Fruit fly (Drosophila melanogaster): ENCODE measurements around the gene Med.

Gene Med

DNA sequence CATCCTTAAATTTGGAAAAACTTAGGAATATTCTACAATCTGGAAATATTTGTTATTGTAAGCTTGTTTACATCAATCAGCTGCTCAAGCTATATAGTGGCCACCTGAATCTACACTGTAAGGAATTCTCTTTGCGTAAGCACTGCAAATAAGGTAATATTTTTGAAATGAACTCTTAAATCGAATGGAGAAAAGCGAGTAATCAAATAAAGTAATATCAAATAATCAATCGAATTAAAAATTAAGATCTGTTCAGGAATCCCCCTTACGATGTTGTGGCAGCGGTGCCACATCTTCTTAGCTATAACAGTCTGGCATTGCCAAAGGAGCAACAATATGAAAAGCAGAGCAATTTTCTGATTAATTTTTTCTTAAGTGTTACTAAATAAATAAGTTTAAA is 5.2 kb downstream of the Med start, which contains the start of the genes Mnat9 and CG1792 (continued):
- TF ChIP-seq CG6791 (GFP tag; IDR thresholded peaks at IDR 0.05; ENCODE audit: partially characterized antibody), result no peak
- peak; percentile 98 for TF ChIP-seq Hr3 (GFP tag; optimal IDR thresholded peaks at IDR 0.05)
- peak; percentile 97 for TF ChIP-seq ash1 (GFP tag; optimal IDR thresholded peaks at IDR 0.05)
- TF ChIP-seq Hand (GFP tag; optimal IDR thresholded peaks at IDR 0.05), result peak; percentile 91
- TF ChIP-seq jing (GFP tag; optimal IDR thresholded peaks at IDR 0.05), result peak; percentile 98
- TF ChIP-seq CG4854 (GFP tag; optimal IDR thresholded peaks at IDR 0.05), result peak; percentile 98
- TF ChIP-seq chinmo (GFP tag; IDR thresholded peaks at IDR 0.05; ENCODE audit: partially characterized antibody), result no peak
- TF ChIP-seq CG18764 (GFP tag; optimal IDR thresholded peaks at IDR 0.05), result peak; percentile 98
- peak; percentile 89 for TF ChIP-seq CG4328 (GFP tag; optimal IDR thresholded peaks at IDR 0.05)
- TF ChIP-seq CG11504 (tag; optimal IDR thresholded peaks at IDR 0.05), result peak; percentile 97
- TF ChIP-seq br (optimal IDR thresholded peaks at IDR 0.05), result no peak
- TF ChIP-seq Eip74EF (GFP tag; optimal IDR thresholded peaks at IDR 0.05), result peak in 1 of 2 experiments; percentile 95
- peak; percentile 99 for TF ChIP-seq CG9609 (GFP tag; optimal IDR thresholded peaks at IDR 0.05)
- TF ChIP-seq ci (GFP tag; IDR thresholded peaks at IDR 0.05), result peak; percentile 100
- TF ChIP-seq gsb-n (tag; optimal IDR thresholded peaks at IDR 0.05), result peak; percentile 96
- TF ChIP-seq E2f2 (GFP tag; IDR thresholded peaks at IDR 0.05), result peak; percentile 86
- TF ChIP-seq ap (GFP tag; IDR thresholded peaks at IDR 0.05), result peak; percentile 99
- peak; percentile 98 for TF ChIP-seq Dad (GFP tag; optimal IDR thresholded peaks at IDR 0.05)
- TF ChIP-seq CG14441 (GFP tag; IDR thresholded peaks at IDR 0.05), result peak; percentile 100
- TF ChIP-seq lbe (GFP tag; optimal IDR thresholded peaks at IDR 0.05), result peak; percentile 98
- peak; percentile 99 for TF ChIP-seq Sox102F (GFP tag; optimal IDR thresholded peaks at IDR 0.05)
- peak; percentile 86 for TF ChIP-seq CG14965 (GFP tag; optimal IDR thresholded peaks at IDR 0.05; ENCODE audit: borderline replicate concordance)
- TF ChIP-seq zfh1 (GFP tag; IDR thresholded peaks at IDR 0.05), result peak; percentile 99
- no peak for TF ChIP-seq mld (GFP tag; IDR thresholded peaks at IDR 0.05; ENCODE audit: partially characterized antibody)
- TF ChIP-seq knrl (GFP tag; IDR thresholded peaks at IDR 0.05; ENCODE audit: partially characterized antibody), result no peak
- TF ChIP-seq CG7963 (GFP tag; IDR thresholded peaks at IDR 0.05; ENCODE audit: partially characterized antibody), result no peak
- peak; percentile 100 for TF ChIP-seq CG32532 (GFP tag; IDR thresholded peaks at IDR 0.05)
- peak; percentile 90 for TF ChIP-seq CG18011 (GFP tag; optimal IDR thresholded peaks at IDR 0.05)
- TF ChIP-seq CG13624 (GFP tag; optimal IDR thresholded peaks at IDR 0.05), result peak; percentile 99
- peak; percentile 99 for TF ChIP-seq NFAT (GFP tag; IDR thresholded peaks at IDR 0.05)
- TF ChIP-seq CG7987 (GFP tag; optimal IDR thresholded peaks at IDR 0.05), result peak; percentile 98
- peak; percentile 87 for TF ChIP-seq Nf-YB (GFP tag; optimal IDR thresholded peaks at IDR 0.05)
- TF ChIP-seq CG6813 (GFP tag; optimal IDR thresholded peaks at IDR 0.05), result peak; percentile 96
- peak; percentile 55 for TF ChIP-seq CG13287 (GFP tag; IDR thresholded peaks at IDR 0.05; ENCODE audit: partially characterized antibody)
- TF ChIP-seq CG14014 (GFP tag; IDR thresholded peaks at IDR 0.05), result peak; percentile 99
- TF ChIP-seq CkIIα-i1 (GFP tag; IDR thresholded peaks at IDR 0.05), result peak; percentile 94
- TF ChIP-seq wek (GFP tag; optimal IDR thresholded peaks at IDR 0.05), result peak; percentile 100
- peak; percentile 92 for TF ChIP-seq ab (GFP tag; optimal IDR thresholded peaks at IDR 0.05)
- peak; percentile 82 for TF ChIP-seq Hey (tag; optimal IDR thresholded peaks at IDR 0.05)
- TF ChIP-seq crc (GFP tag; optimal IDR thresholded peaks at IDR 0.05), result peak; percentile 97
- TF ChIP-seq Aef1 (GFP tag; IDR thresholded peaks at IDR 0.05), result peak; percentile 99
- peak; percentile 98 for TF ChIP-seq fd3F (GFP tag; optimal IDR thresholded peaks at IDR 0.05)
- TF ChIP-seq grau (tag; optimal IDR thresholded peaks at IDR 0.05), result peak; percentile 96
- peak; percentile 99 for TF ChIP-seq Chrac-16 (GFP tag; optimal IDR thresholded peaks at IDR 0.05)
- peak; percentile 88 for TF ChIP-seq Vsx1 (GFP tag; optimal IDR thresholded peaks at IDR 0.05)
- TF ChIP-seq CG17385 (GFP tag; optimal IDR thresholded peaks at IDR 0.05), result peak; percentile 95
- no peak for TF ChIP-seq CG14860 (GFP tag; IDR thresholded peaks at IDR 0.05; ENCODE audit: partially characterized antibody)
- TF ChIP-seq CHES-1-like (GFP tag; optimal IDR thresholded peaks at IDR 0.05), result peak; percentile 99
- peak; percentile 98 for TF ChIP-seq CG5245 (GFP tag; optimal IDR thresholded peaks at IDR 0.05)
- peak; percentile 99 for TF ChIP-seq fu2 (GFP tag; optimal IDR thresholded peaks at IDR 0.05)
